Worm (Caenorhabditis elegans): ENCODE measurements around the gene aagr-3.

DNA sequence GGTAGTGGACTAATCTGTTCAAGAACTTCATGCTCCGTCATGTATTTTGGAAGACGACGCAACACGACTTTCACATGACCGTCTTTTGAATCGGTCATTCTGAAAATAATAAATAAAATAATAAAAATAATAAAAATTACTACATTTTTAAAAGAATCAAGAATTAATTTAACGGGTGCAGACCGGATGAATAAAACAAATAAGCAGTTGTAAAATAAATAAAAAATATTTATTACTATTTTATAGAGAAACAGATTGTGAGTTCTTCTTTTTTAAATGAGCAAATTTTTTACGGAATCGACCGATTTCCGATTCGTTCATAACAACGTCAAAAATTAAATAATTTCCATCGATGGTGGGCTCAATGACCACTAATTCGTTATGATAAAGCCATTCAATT lies 48.3 kb upstream of the aagr-3 start, which contains the start of gene smg-4:
- TF ChIP-seq snpc-4 (tag; optimal IDR thresholded peaks at IDR 0.05): no peak
- no peak for TF ChIP-seq lsy-2 (tag; optimal IDR thresholded peaks at IDR 0.05)
- no peak for TF ChIP-seq ZK546.5 (tag; optimal IDR thresholded peaks at IDR 0.05)
- no peak for TF ChIP-seq skn-1 (tag; optimal IDR thresholded peaks at IDR 0.05)
- no peak for TF ChIP-seq lin-39 (tag; optimal IDR thresholded peaks at IDR 0.05)
- no peak for TF ChIP-seq blmp-1 (tag; optimal IDR thresholded peaks at IDR 0.05; ENCODE audit: insufficient read depth)
